Worm (Caenorhabditis elegans) whole organism, early embryonic: ENCODE measurements around the gene cutl-21.

Experiments
- F13C5.2 ChIP-seq: sonication (generic microtip); optimal IDR thresholded peaks from 2 replicates; lab custom pipeline; 2017; ENCODE audit warnings: mild to moderate bottlenecking, missing genetic modification characterization, inconsistent platforms, missing compliant biosample characterization
- ama-1 ChIP-seq: fragments of 150-350 bp; optimal IDR thresholded peaks from 2 replicates; lab custom pipeline; 2014
- ceh-36 ChIP-seq: sonication (generic microtip); optimal IDR thresholded peaks from 2 replicates; lab custom pipeline; 2016; ENCODE audit warnings: missing genetic modification characterization, inconsistent platforms, missing compliant biosample characterization
- flt-1 ChIP-seq: fragments of 200-800 bp; sonication (Bioruptor generic); IDR thresholded peaks from 2 replicates; pipeline ENCODE4 v1.3.6; 2022; ENCODE audit warnings: missing genetic modification characterization, missing compliant biosample characterization
- scrt-1 ChIP-seq: fragments of 200-800 bp; sonication (Bioruptor generic); IDR thresholded peaks from 2 replicates; pipeline ENCODE4 v1.3.6; 2022; ENCODE audit warnings: missing genetic modification characterization, missing compliant biosample characterization
- sea-1 ChIP-seq: fragments of 200-800 bp; sonication (Bioruptor generic); conservative IDR thresholded peaks from 2 replicates; pipeline ENCODE4 v1.3.6; 2022; ENCODE audit warnings: missing genetic modification characterization, missing compliant biosample characterization
- tbx-11 ChIP-seq: fragments of 200-800 bp; sonication (Bioruptor generic); IDR thresholded peaks from 2 replicates; pipeline ENCODE4 v1.3.6; 2022; ENCODE audit warnings: missing genetic modification characterization, missing compliant biosample characterization
- tbx-37 ChIP-seq: fragments of 200-800 bp; sonication (Bioruptor generic); conservative IDR thresholded peaks from 2 replicates; pipeline ENCODE4 v1.3.6; 2022; ENCODE audit warnings: missing genetic modification reagents, missing genetic modification characterization, missing compliant biosample characterization

DNA sequence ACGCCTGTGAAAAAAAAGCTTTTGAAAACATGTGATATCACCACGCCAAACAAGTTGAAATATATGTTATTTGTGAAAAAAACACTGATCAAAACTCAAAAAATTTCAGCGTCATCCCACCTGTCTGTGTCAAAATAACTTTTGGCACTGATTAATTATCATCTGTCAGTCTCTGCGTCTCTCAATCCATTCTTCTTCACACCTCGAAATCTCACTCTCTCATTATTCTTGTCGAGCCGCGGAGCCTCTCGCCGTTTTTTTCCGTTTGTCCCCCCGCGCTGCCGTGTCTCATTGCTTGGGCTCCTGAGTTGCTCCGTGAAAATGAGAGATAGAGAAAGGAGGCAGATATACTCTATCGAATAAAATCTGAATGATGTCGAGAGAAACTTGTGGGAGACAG lies 46.9 kb downstream of the cutl-21 start:
- no peak for TF ChIP-seq F13C5.2 (tag; lab: Kevin White, UChicago)
- TF ChIP-seq tbx-11 (GFP tag; lab: Robert Waterston, UW): no peak
- no peak for TF ChIP-seq flt-1 (GFP tag; lab: Robert Waterston, UW)
- no peak for TF ChIP-seq ama-1 (lab: Kevin White, UChicago)
- TF ChIP-seq tbx-37 (GFP tag; lab: Robert Waterston, UW): no peak
- TF ChIP-seq sea-1 (GFP tag; lab: Robert Waterston, UW): no peak
- no peak for TF ChIP-seq ceh-36 (tag; lab: Kevin White, UChicago)
- no peak for TF ChIP-seq scrt-1
